Worm (Caenorhabditis elegans) whole organism, L4/young adult: Measurements from ENCODE around the gene oma-2.
A peak's percentile ranks its signal among the peaks of the same experiment; 100 is the strongest.

Experiments used
- W03F9.2 ChIP-seq: fragments of 150-350 bp; optimal IDR thresholded peaks from 2 replicates; lab custom pipeline; 2014; ENCODE audit warnings: missing biosample characterization, missing genetic modification characterization
- dao-5 ChIP-seq: sonication (generic microtip); optimal IDR thresholded peaks from 2 replicates; lab custom pipeline; 2016; ENCODE audit warnings: missing genotype, missing genetic modification characterization, moderate library complexity, missing compliant biosample characterization
- him-1 ChIP-seq: sonication (generic microtip); optimal IDR thresholded peaks from 2 replicates; lab custom pipeline; 2016; ENCODE audit warnings: missing genotype, missing genetic modification reagents, missing genetic modification characterization, missing compliant biosample characterization

oma-2 gene

ce11 chrV:8028825-8029489 lies at the start of gene oma-2:
Gene oma-2 (plus strand): TSS chrV:8029439.
- TF ChIP-seq him-1 (tag; lab: Kevin White, UChicago) (no peak), W03F9.2 (tag; lab: Kevin White, UChicago) (no peak)

DNA sequence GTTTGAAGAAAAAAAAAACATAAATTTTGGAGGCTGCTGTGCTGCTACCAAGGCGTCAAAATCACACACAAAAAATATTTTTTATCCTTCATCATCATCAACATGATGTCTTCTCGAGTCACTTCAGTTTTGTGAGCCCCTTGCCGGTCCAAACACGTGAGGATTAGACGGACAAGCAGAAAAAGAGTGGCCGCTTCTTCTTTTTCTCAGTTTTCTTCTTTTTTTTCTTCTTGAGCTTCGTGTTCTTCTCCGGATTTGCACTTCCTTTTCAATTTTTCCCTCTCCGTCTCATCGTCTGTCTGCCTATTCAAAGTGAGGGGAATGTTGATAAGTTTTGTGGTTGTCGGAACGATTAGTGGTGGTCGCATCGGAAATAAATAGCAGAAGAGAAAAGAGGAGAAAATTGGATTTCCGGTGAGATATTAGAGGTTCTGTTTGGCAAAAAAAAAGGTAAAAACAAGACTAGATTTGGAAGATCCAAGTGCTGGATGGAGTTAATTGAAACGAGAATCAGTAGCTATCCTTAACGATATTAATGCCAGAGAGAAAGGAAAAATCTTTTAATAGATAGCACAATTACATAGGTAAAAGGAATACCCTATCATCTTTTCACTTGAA lies 48.8 kb upstream of the oma-2 start:
- no peak for TF ChIP-seq dao-5 (tag; lab: Kevin White, UChicago)
- peak; percentile 14 for TF ChIP-seq him-1 (tag; lab: Kevin White, UChicago)
- no peak for TF ChIP-seq W03F9.2 (tag; lab: Kevin White, UChicago)

ce11 chrV:7980993-7981595 lies 48.1 kb upstream of the oma-2 start, which contains the start of gene F26D11.1:
Gene F26D11.1 (plus strand): TSS chrV:7981545.
- no peak for TF ChIP-seq dao-5 (tag; lab: Kevin White, UChicago)
- TF ChIP-seq W03F9.2 (tag; lab: Kevin White, UChicago): no peak
- no peak for TF ChIP-seq him-1 (tag; lab: Kevin White, UChicago)

DNA sequence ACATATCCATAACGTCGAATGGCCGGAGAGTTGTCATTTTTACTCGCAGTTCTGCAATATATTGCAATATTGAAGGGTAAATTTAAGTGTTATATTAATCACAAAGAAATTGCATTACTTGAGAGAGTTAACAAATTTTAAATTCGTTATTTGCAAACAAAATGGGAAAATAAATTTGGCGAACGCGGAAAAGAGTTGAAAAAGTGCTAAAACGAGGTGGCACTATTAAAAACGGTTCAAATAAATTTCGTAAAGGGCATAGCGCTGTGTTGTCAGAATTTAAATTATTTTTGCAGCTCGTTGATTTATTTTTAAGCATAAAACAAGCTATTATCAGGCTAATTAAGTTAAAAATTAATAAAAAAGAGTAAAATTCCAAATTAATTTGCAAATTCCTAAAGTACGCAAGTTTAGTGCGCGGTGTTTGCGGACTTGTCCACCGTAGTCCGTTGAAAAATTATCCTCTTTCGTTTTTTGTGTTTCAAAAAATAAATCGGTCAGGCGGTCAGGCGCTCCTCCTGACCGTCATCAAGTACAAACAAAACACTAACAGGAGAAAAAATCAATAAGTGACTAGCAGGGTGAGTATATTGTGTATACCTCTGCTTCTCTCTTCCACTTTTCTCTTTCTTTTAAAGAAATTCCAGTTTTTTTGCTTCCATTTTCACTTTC lies 45.7 kb upstream of the oma-2 start, which contains the start of the genes natb-1 and abhd-12:
TSS of gene natb-1 (minus strand) at position 51 of the 672 bp plus-strand sequence.
TSS of gene abhd-12 (plus strand) at position 499 of the 672 bp plus-strand sequence.
- TF ChIP-seq him-1 (tag; lab: Kevin White, UChicago): no peak
- TF ChIP-seq W03F9.2 (tag; lab: Kevin White, UChicago): peak; percentile 75

ce11 chrV:7985860-7986259 lies 43.4 kb upstream of the oma-2 start, which contains the start of gene Y97E10AL.1:
Gene Y97E10AL.1 (plus strand): TSS chrV:7986160.
- TF ChIP-seq dao-5 (tag; lab: Kevin White, UChicago): no peak

- no peak for TF ChIP-seq dao-5 (tag; lab: Kevin White, UChicago)
- TF ChIP-seq W03F9.2 (tag; lab: Kevin White, UChicago): no peak
- no peak for TF ChIP-seq him-1 (tag; lab: Kevin White, UChicago)
Measured at ce11 chrV:7994570-7994969, 34.7 kb upstream of the oma-2 start, which contains the start of gene ceh-76. Gene ceh-76 (minus strand): TSS chrV:7994670.

- TF ChIP-seq him-1 (tag; lab: Kevin White, UChicago) (no peak), dao-5 (tag; lab: Kevin White, UChicago) (no peak), W03F9.2 (tag; lab: Kevin White, UChicago) (no peak)
Measured at ce11 chrV:7995165-7995564, 34.1 kb upstream of the oma-2 start.

ce11 chrV:7995878-7996277 lies 33.4 kb upstream of the oma-2 start, which contains the start of gene Y97E10AR.2:
Gene Y97E10AR.2 (plus strand): TSS chrV:7996178.
- TF ChIP-seq him-1 (tag; lab: Kevin White, UChicago) (no peak), dao-5 (tag; lab: Kevin White, UChicago) (no peak), W03F9.2 (tag; lab: Kevin White, UChicago) (no peak)

ce11 chrV:8000929-8001513 lies 28.2 kb upstream of the oma-2 start, which contains the start of gene Y97E10AR.1:
Gene Y97E10AR.1 (plus strand): TSS chrV:8001463.
- TF ChIP-seq dao-5 (tag; lab: Kevin White, UChicago): no peak
- peak; percentile 74 for TF ChIP-seq W03F9.2 (tag; lab: Kevin White, UChicago)
- peak; percentile 90 for TF ChIP-seq him-1 (tag; lab: Kevin White, UChicago)

DNA sequence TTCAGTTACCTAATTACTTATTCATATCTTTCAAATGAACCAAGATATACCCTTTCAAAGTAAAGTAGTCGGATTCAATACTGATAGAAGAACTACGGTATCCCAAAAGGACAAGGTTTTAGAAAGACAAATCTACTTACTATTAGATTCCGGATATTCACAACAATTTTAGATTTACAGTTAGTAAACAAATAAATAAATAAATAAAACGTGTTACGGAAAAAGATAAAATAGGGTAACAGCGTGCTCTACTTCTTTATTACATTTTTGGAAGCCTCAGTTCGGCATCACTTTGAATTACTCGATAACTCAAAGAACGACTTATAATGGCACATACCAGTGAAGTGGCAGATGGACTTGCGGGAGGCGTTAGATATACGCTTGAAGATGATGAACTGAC lies 24.2 kb upstream of the oma-2 start, which contains the start of gene Y97E10AR.8:
TSS of gene Y97E10AR.8 (plus strand) at position 301 of the 400 bp plus-strand sequence.
- no peak for TF ChIP-seq W03F9.2 (tag; lab: Kevin White, UChicago)
- no peak for TF ChIP-seq him-1 (tag; lab: Kevin White, UChicago)
- no peak for TF ChIP-seq dao-5 (tag; lab: Kevin White, UChicago)

DNA sequence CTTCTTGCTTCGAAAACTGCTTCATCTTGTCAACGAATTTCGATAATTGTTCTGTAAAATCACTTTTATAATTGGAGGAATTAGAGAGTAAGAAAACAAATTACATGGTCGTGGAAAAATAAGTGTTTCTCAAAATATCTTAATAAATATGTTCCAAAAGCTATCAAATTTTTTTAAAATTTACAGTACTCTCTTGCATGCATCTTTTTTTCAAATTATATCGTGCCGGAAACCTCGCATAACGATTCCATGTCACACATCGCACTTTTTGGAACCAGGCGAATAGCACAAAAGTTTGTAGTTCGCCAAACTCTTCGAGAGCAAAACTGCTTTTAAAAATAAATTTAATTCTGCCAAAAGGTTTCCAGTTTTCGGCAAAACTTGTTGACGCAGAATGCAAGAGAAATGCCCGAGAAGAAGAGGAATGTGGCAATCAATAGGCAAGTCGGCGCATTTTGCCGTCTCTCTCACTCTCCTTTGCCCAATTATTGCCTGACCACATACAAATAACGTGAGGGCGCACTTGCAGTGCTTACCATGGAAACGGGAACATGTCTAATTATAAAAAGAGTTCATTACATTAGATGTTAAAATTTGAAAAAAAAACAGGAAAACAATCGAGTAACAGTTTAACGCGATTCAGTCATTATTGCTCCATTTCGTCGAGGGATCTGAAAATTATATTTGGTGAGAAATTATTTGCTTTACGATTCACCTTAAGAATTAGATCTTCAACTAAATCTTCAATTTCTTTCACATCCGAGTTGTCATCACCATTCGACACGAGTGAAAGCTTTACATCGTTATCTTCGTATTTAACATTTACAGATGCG lies 21.6 kb upstream of the oma-2 start, which contains the start of gene Y97E10AR.3:
TSS of gene Y97E10AR.3 (minus strand) at position 51 of the 833 bp plus-strand sequence.
- TF ChIP-seq him-1 (tag; lab: Kevin White, UChicago) (no peak), dao-5 (tag; lab: Kevin White, UChicago) (no peak), W03F9.2 (tag; lab: Kevin White, UChicago) (no peak)
